Worm (Caenorhabditis elegans) whole organism, late embryonic: ENCODE measurements around the gene hosl-1.

ENCODE experiments used
- F13H6.1 ChIP-seq: sonication (generic microtip); optimal IDR thresholded peaks from 2 replicates; lab custom pipeline; 2016; ENCODE audit warnings: missing genetic modification characterization, missing compliant biosample characterization
- K09A11.1 ChIP-seq: sonication (generic microtip); optimal IDR thresholded peaks from 2 replicates; lab custom pipeline; 2017; ENCODE audit warnings: antibody characterized with exemption, mild to moderate bottlenecking, missing genetic modification characterization, missing compliant biosample characterization; ENCODE audit not compliant: insufficient read depth
- T23F11.4 ChIP-seq: fragments of 200-800 bp; sonication (Bioruptor generic); optimal IDR thresholded peaks from 2 replicates; lab custom pipeline; 2018; ENCODE audit warnings: mild to moderate bottlenecking, missing genetic modification characterization, missing compliant biosample characterization
- ahr-1 ChIP-seq: sonication (generic microtip); optimal IDR thresholded peaks from 2 replicates; lab custom pipeline; 2016; ENCODE audit warnings: missing genetic modification characterization, missing compliant biosample characterization
- ama-1 ChIP-seq: fragments of 150-350 bp; optimal IDR thresholded peaks from 2 replicates; lab custom pipeline; 2014
- ceh-14 ChIP-seq: sonication (generic microtip); optimal IDR thresholded peaks from 2 replicates; lab custom pipeline; 2016; ENCODE audit warnings: missing genotype, missing genetic modification characterization, missing compliant biosample characterization
- ceh-19 ChIP-seq: fragments of 200-800 bp; sonication (Bioruptor generic); optimal IDR thresholded peaks from 2 replicates; lab custom pipeline; 2018; ENCODE audit warnings: mild to moderate bottlenecking, missing genetic modification characterization, missing compliant biosample characterization
- ceh-2 ChIP-seq: sonication (generic microtip); optimal IDR thresholded peaks from 2 replicates; lab custom pipeline; 2016; ENCODE audit warnings: missing genotype, missing genetic modification characterization, missing compliant biosample characterization
- ceh-31 ChIP-seq: sonication (generic microtip); optimal IDR thresholded peaks from 2 replicates; lab custom pipeline; 2016; ENCODE audit warnings: missing genetic modification characterization, missing compliant biosample characterization
- ceh-34 ChIP-seq: sonication (generic microtip); optimal IDR thresholded peaks from 2 replicates; lab custom pipeline; 2016; ENCODE audit warnings: mild to moderate bottlenecking, missing genetic modification characterization, missing compliant biosample characterization
- che-1 ChIP-seq: sonication (generic microtip); optimal IDR thresholded peaks from 2 replicates; lab custom pipeline; 2016; ENCODE audit warnings: mild to moderate bottlenecking, missing genetic modification characterization, missing compliant biosample characterization
- dmd-4 ChIP-seq: sonication (generic microtip); optimal IDR thresholded peaks from 2 replicates; lab custom pipeline; 2016; ENCODE audit warnings: borderline replicate concordance, missing genetic modification characterization, missing compliant biosample characterization
- dve-1 ChIP-seq: sonication (generic microtip); optimal IDR thresholded peaks from 2 replicates; lab custom pipeline; 2017; ENCODE audit warnings: antibody characterized with exemption, mild to moderate bottlenecking, missing genetic modification characterization, missing compliant biosample characterization
- elt-2 ChIP-seq: sonication (generic microtip); optimal IDR thresholded peaks from 2 replicates; lab custom pipeline; 2016; ENCODE audit warnings: missing genetic modification reagents, missing genetic modification characterization, missing compliant biosample characterization
- elt-4 ChIP-seq: sonication (generic microtip); optimal IDR thresholded peaks from 2 replicates; lab custom pipeline; 2016; ENCODE audit warnings: missing genetic modification characterization, missing compliant biosample characterization
- ets-4 ChIP-seq: sonication (generic microtip); optimal IDR thresholded peaks from 2 replicates; lab custom pipeline; 2016; ENCODE audit warnings: missing genetic modification characterization, missing compliant biosample characterization
- fkh-6 ChIP-seq: sonication (generic microtip); optimal IDR thresholded peaks from 2 replicates; lab custom pipeline; 2016; ENCODE audit warnings: missing genetic modification characterization, missing compliant biosample characterization
- gmeb-2 ChIP-seq: sonication (generic microtip); optimal IDR thresholded peaks from 2 replicates; lab custom pipeline; 2016; ENCODE audit warnings: missing genetic modification characterization, inconsistent platforms, missing compliant biosample characterization
- hlh-6 ChIP-seq: sonication (generic microtip); optimal IDR thresholded peaks from 2 replicates; lab custom pipeline; 2016; ENCODE audit warnings: missing genotype, missing genetic modification characterization, missing compliant biosample characterization
- lin-11 ChIP-seq: fragments of 200-800 bp; sonication (Bioruptor generic); optimal IDR thresholded peaks from 2 replicates; lab custom pipeline; 2018; ENCODE audit warnings: mild to moderate bottlenecking, missing genetic modification characterization, missing compliant biosample characterization
- madf-2 ChIP-seq: sonication (generic microtip); optimal IDR thresholded peaks from 2 replicates; lab custom pipeline; 2017; ENCODE audit warnings: missing genetic modification characterization, missing compliant biosample characterization
- mec-3 ChIP-seq: sonication (generic microtip); optimal IDR thresholded peaks from 2 replicates; lab custom pipeline; 2016; ENCODE audit warnings: borderline replicate concordance, missing genetic modification characterization, missing compliant biosample characterization
- nfya-1 ChIP-seq: sonication (generic microtip); optimal IDR thresholded peaks from 2 replicates; lab custom pipeline; 2017; ENCODE audit warnings: missing genetic modification characterization, mild to moderate bottlenecking, missing compliant biosample characterization, antibody characterized with exemption, moderate library complexity
- odd-2 ChIP-seq: sonication (generic microtip); optimal IDR thresholded peaks from 2 replicates; lab custom pipeline; 2017; ENCODE audit warnings: antibody characterized with exemption, mild to moderate bottlenecking, missing genetic modification characterization, missing compliant biosample characterization
- pag-3 ChIP-seq: sonication (generic microtip); optimal IDR thresholded peaks from 2 replicates; lab custom pipeline; 2016; ENCODE audit warnings: missing compliant biosample characterization, missing genetic modification characterization, borderline replicate concordance
- pqm-1 ChIP-seq: sonication (generic microtip); optimal IDR thresholded peaks from 2 replicates; lab custom pipeline; 2016; ENCODE audit warnings: missing genetic modification characterization, missing compliant biosample characterization
- ref-2 ChIP-seq: sonication (generic microtip); optimal IDR thresholded peaks from 2 replicates; lab custom pipeline; 2016; ENCODE audit warnings: missing genetic modification characterization, missing compliant biosample characterization
- rnt-1 ChIP-seq: sonication (generic microtip); optimal IDR thresholded peaks from 2 replicates; lab custom pipeline; 2016; ENCODE audit warnings: missing genetic modification characterization, missing compliant biosample characterization
- sox-2 ChIP-seq: fragments of 200-800 bp; sonication (Bioruptor generic); IDR thresholded peaks from 2 replicates; pipeline ENCODE4 v1.3.6; 2022; ENCODE audit warnings: missing genetic modification reagents, missing genetic modification characterization, missing compliant biosample characterization
- sox-4 ChIP-seq: sonication (generic microtip); optimal IDR thresholded peaks from 2 replicates; lab custom pipeline; 2017; ENCODE audit warnings: mild to moderate bottlenecking, missing genetic modification characterization, inconsistent platforms, missing compliant biosample characterization
- tbx-7 ChIP-seq: sonication (generic microtip); optimal IDR thresholded peaks from 2 replicates; lab custom pipeline; 2016; ENCODE audit warnings: missing genotype, missing genetic modification characterization, missing compliant biosample characterization
- ttx-3 ChIP-seq: sonication (generic microtip); optimal IDR thresholded peaks from 2 replicates; lab custom pipeline; 2016; ENCODE audit warnings: missing genetic modification reagents, missing genetic modification characterization, missing compliant biosample characterization
- unc-42 ChIP-seq: sonication (generic microtip); optimal IDR thresholded peaks from 2 replicates; lab custom pipeline; 2016; ENCODE audit warnings: missing genotype, missing genetic modification characterization, missing compliant biosample characterization
- unc-55 ChIP-seq: sonication (generic microtip); optimal IDR thresholded peaks from 2 replicates; lab custom pipeline; 2017; ENCODE audit warnings: missing biosample characterization, missing genetic modification reagents, missing genetic modification characterization
- zip-5 ChIP-seq: sonication (generic microtip); optimal IDR thresholded peaks from 2 replicates; lab custom pipeline; 2016; ENCODE audit warnings: missing genetic modification characterization, missing compliant biosample characterization
- ztf-16 ChIP-seq: sonication (generic microtip); optimal IDR thresholded peaks from 2 replicates; lab custom pipeline; 2017; ENCODE audit warnings: missing genetic modification characterization, missing compliant biosample characterization

hosl-1 gene

ce11 chrX:4620019-4620418, 16.9 kb upstream of the hosl-1 start:
- no peak for TF ChIP-seq K09A11.1 (tag; lab: Kevin White, UChicago)
- TF ChIP-seq zip-5 (tag; lab: Kevin White, UChicago) = no peak
- peak; percentile 23 for TF ChIP-seq ceh-19
- TF ChIP-seq sox-2 (GFP tag; lab: Robert Waterston, UW) = no peak
- no peak for TF ChIP-seq unc-55 (GFP tag; lab: Kevin White, UChicago)
- no peak for TF ChIP-seq ceh-2 (tag; lab: Kevin White, UChicago)
- TF ChIP-seq ceh-34 (tag; lab: Kevin White, UChicago) = peak; percentile 27
- TF ChIP-seq ttx-3 = no peak
- no peak for TF ChIP-seq lin-11 (tag; lab: Kevin White, UChicago)
- peak; percentile 83 for TF ChIP-seq ceh-14 (tag; lab: Kevin White, UChicago)
- TF ChIP-seq che-1 (tag; lab: Kevin White, UChicago) = peak; percentile 7
- TF ChIP-seq ceh-31 (tag; lab: Kevin White, UChicago) = peak; percentile 52
- no peak for TF ChIP-seq elt-4 (tag; lab: Kevin White, UChicago)
- TF ChIP-seq hlh-6 (tag; lab: Kevin White, UChicago) = no peak
- TF ChIP-seq unc-42 = peak; percentile 83

- TF ChIP-seq ahr-1 (no peak), mec-3 (tag; lab: Kevin White, UChicago) (no peak), ztf-16 (tag; lab: Kevin White, UChicago) (no peak), dve-1 (tag; lab: Kevin White, UChicago) (no peak), ceh-2 (tag; lab: Kevin White, UChicago) (no peak), ref-2 (no peak), fkh-6 (tag; lab: Kevin White, UChicago) (no peak), elt-2 (tag; lab: Kevin White, UChicago) (no peak), zip-5 (tag; lab: Kevin White, UChicago) (no peak), madf-2 (tag; lab: Kevin White, UChicago) (no peak), tbx-7 (tag; lab: Kevin White, UChicago) (no peak), nfya-1 (no peak), sox-2 (GFP tag; lab: Robert Waterston, UW) (no peak)
Observed at ce11 chrX:4622024-4622423, 14.9 kb upstream of the hosl-1 start, which contains the start of gene C46C11.3. TSS of gene C46C11.3 (plus strand) at chrX:4622324.

- TF ChIP-seq unc-42 (peak; percentile 82), ceh-31 (tag; lab: Kevin White, UChicago) (peak; percentile 7), sox-4 (tag; lab: Kevin White, UChicago) (no peak)
Observed at ce11 chrX:4623707-4624106, 13.2 kb upstream of the hosl-1 start.

ce11 chrX:4625080-4625479, 11.8 kb upstream of the hosl-1 start:
- no peak for TF ChIP-seq gmeb-2 (tag; lab: Kevin White, UChicago)
- no peak for TF ChIP-seq lin-11 (tag; lab: Kevin White, UChicago)
- TF ChIP-seq sox-2 (GFP tag; lab: Robert Waterston, UW) = no peak
- TF ChIP-seq ama-1 = no peak
- no peak for TF ChIP-seq dmd-4
- TF ChIP-seq T23F11.4 (GFP tag; lab: Kevin White, UChicago) = no peak
- TF ChIP-seq dve-1 (tag; lab: Kevin White, UChicago) = no peak
- no peak for TF ChIP-seq pqm-1 (tag; lab: Kevin White, UChicago)
- no peak for TF ChIP-seq K09A11.1 (tag; lab: Kevin White, UChicago)
- TF ChIP-seq ets-4 (tag; lab: Kevin White, UChicago) = no peak
- TF ChIP-seq ztf-16 (tag; lab: Kevin White, UChicago) = no peak
- no peak for TF ChIP-seq F13H6.1 (tag; lab: Kevin White, UChicago)
- TF ChIP-seq rnt-1 (tag; lab: Kevin White, UChicago) = no peak
- no peak for TF ChIP-seq odd-2 (tag; lab: Kevin White, UChicago)
- TF ChIP-seq pag-3 = no peak
- no peak for TF ChIP-seq fkh-6 (tag; lab: Kevin White, UChicago)
- no peak for TF ChIP-seq unc-55 (GFP tag; lab: Kevin White, UChicago)
